Worm (Caenorhabditis elegans) whole organism, early embryonic: Measurements from ENCODE around the gene R10D12.8.

Experiments
- B0310.2 ChIP-seq: sonication (generic microtip); optimal IDR thresholded peaks from 2 replicates; lab custom pipeline; 2016; ENCODE audit warnings: mild to moderate bottlenecking, missing genetic modification characterization, missing compliant biosample characterization
- F13C5.2 ChIP-seq: sonication (generic microtip); optimal IDR thresholded peaks from 2 replicates; lab custom pipeline; 2017; ENCODE audit warnings: mild to moderate bottlenecking, missing genetic modification characterization, inconsistent platforms, missing compliant biosample characterization
- aly-1 ChIP-seq: sonication (generic microtip); optimal IDR thresholded peaks from 2 replicates; lab custom pipeline; 2016; ENCODE audit warnings: missing genetic modification characterization, missing compliant biosample characterization
- ama-1 ChIP-seq: fragments of 150-350 bp; optimal IDR thresholded peaks from 2 replicates; lab custom pipeline; 2014
- ceh-13 ChIP-seq: fragments of 200-800 bp; sonication (Bioruptor generic); optimal IDR thresholded peaks from 2 replicates; lab custom pipeline; 2018; ENCODE audit warnings: mild to moderate bottlenecking, missing genetic modification characterization, missing compliant biosample characterization
- ceh-36 ChIP-seq: sonication (generic microtip); optimal IDR thresholded peaks from 2 replicates; lab custom pipeline; 2016; ENCODE audit warnings: missing genetic modification characterization, inconsistent platforms, missing compliant biosample characterization
- ets-7 ChIP-seq: sonication (generic microtip); optimal IDR thresholded peaks from 2 replicates; lab custom pipeline; 2016; ENCODE audit warnings: missing genotype, missing genetic modification characterization, missing compliant biosample characterization
- flt-1 ChIP-seq: fragments of 200-800 bp; sonication (Bioruptor generic); IDR thresholded peaks from 2 replicates; pipeline ENCODE4 v1.3.6; 2022; ENCODE audit warnings: missing genetic modification characterization, missing compliant biosample characterization
- hmbx-1 ChIP-seq: sonication (generic microtip); optimal IDR thresholded peaks from 2 replicates; lab custom pipeline; 2016; ENCODE audit warnings: mild to moderate bottlenecking, missing genetic modification characterization, missing compliant biosample characterization
- hmg-4 ChIP-seq: fragments of 200-800 bp; sonication (Bioruptor generic); optimal IDR thresholded peaks from 2 replicates; lab custom pipeline; 2018; ENCODE audit warnings: mild to moderate bottlenecking, missing genetic modification characterization, missing compliant biosample characterization
- hnd-1 ChIP-seq: sonication (generic microtip); optimal IDR thresholded peaks from 2 replicates; lab custom pipeline; 2016; ENCODE audit warnings: missing genetic modification characterization, missing compliant biosample characterization
- pes-1 ChIP-seq: fragments of 200-800 bp; sonication (Bioruptor generic); IDR thresholded peaks from 2 replicates; pipeline ENCODE4 v1.3.6; 2022; ENCODE audit warnings: missing genetic modification reagents, missing genetic modification characterization, missing compliant biosample characterization
- scrt-1 ChIP-seq: fragments of 200-800 bp; sonication (Bioruptor generic); IDR thresholded peaks from 2 replicates; pipeline ENCODE4 v1.3.6; 2022; ENCODE audit warnings: missing genetic modification characterization, missing compliant biosample characterization
- sea-1 ChIP-seq: fragments of 200-800 bp; sonication (Bioruptor generic); conservative IDR thresholded peaks from 2 replicates; pipeline ENCODE4 v1.3.6; 2022; ENCODE audit warnings: missing genetic modification characterization, missing compliant biosample characterization
- tbx-11 ChIP-seq: fragments of 200-800 bp; sonication (Bioruptor generic); IDR thresholded peaks from 2 replicates; pipeline ENCODE4 v1.3.6; 2022; ENCODE audit warnings: missing genetic modification characterization, missing compliant biosample characterization
- tbx-37 ChIP-seq: fragments of 200-800 bp; sonication (Bioruptor generic); conservative IDR thresholded peaks from 2 replicates; pipeline ENCODE4 v1.3.6; 2022; ENCODE audit warnings: missing genetic modification reagents, missing genetic modification characterization, missing compliant biosample characterization
- tra-4 ChIP-seq: sonication (generic microtip); optimal IDR thresholded peaks from 2 replicates; lab custom pipeline; 2017; ENCODE audit warnings: missing genetic modification characterization, missing compliant biosample characterization

Gene R10D12.8

DNA sequence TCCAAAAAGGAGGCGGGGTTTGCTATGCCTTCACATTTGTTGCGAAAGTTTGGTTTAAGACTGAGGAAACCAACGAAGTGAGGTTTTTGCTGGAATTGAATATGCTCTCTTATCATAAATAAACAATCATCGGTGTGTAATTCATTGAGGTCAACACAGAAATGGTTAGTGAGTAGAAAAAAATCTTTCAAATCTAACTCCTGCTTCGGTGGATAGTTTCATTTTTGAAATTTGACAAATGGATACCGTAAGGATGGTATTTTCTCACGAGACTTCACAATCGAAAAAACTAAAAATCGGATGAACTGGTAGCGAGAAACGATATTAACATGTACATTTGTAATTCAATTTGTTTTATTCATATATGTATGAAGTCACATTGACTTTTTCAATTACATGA lies 27.7 kb upstream of the R10D12.8 start, which contains the start of gene eol-1:
Gene eol-1 (minus strand): TSS at position 101 of the 400 bp plus-strand sequence.
- TF ChIP-seq ets-7 (tag; lab: Kevin White, UChicago) (no peak), scrt-1 (GFP tag; lab: Robert Waterston, UW) (no peak), tra-4 (tag; lab: Kevin White, UChicago) (no peak)

ce11 chrV:13963279-13963976 lies 10.3 kb upstream of the R10D12.8 start, which contains the start of gene sao-1:
sao-1 (plus strand) TSS chrV:13963926.
- TF ChIP-seq aly-1 (tag; lab: Kevin White, UChicago) (no peak), ceh-13 (GFP tag; lab: Kevin White, UChicago) (no peak), ceh-36 (tag; lab: Kevin White, UChicago) (no peak), ama-1 (no peak), tra-4 (tag; lab: Kevin White, UChicago) (no peak)

- TF ChIP-seq tbx-11: peak; percentile 80; the same call in 1 of the 2 replicates
- TF ChIP-seq hmbx-1 (tag; lab: Kevin White, UChicago): peak; percentile 47
- TF ChIP-seq ceh-36 (tag; lab: Kevin White, UChicago): peak; percentile 60
- peak; percentile 57 for TF ChIP-seq aly-1 (tag; lab: Kevin White, UChicago)
- peak; percentile 62 for TF ChIP-seq hnd-1 (tag; lab: Kevin White, UChicago)
- peak; percentile 83 for TF ChIP-seq sea-1 (GFP tag; lab: Robert Waterston, UW)
- TF ChIP-seq hmg-4 (GFP tag; lab: Kevin White, UChicago): peak; percentile 77
- peak; percentile 48 for TF ChIP-seq B0310.2 (tag; lab: Kevin White, UChicago)
- no peak for TF ChIP-seq ama-1
- TF ChIP-seq tra-4 (tag; lab: Kevin White, UChicago): peak; percentile 42
- TF ChIP-seq flt-1 (GFP tag; lab: Robert Waterston, UW): peak; percentile 73
- TF ChIP-seq scrt-1 (GFP tag; lab: Robert Waterston, UW): peak; percentile 77
- peak; percentile 69 for TF ChIP-seq ets-7 (tag; lab: Kevin White, UChicago)
- TF ChIP-seq tbx-37 (GFP tag; lab: Robert Waterston, UW): peak; percentile 73; the same call in 1 of the 2 replicates
- TF ChIP-seq F13C5.2 (tag; lab: Kevin White, UChicago): peak; percentile 85
- TF ChIP-seq ceh-13 (GFP tag; lab: Kevin White, UChicago): peak; percentile 50
- TF ChIP-seq pes-1 (GFP tag; lab: Robert Waterston, UW): peak; percentile 89
Measured at ce11 chrV:13961927-13962419, 8.9 kb upstream of the R10D12.8 start, which contains the start of the genes algn-13 and R10D12.13. algn-13 (minus strand) TSS chrV:13961977. R10D12.13 (plus strand) TSS chrV:13962417.

DNA sequence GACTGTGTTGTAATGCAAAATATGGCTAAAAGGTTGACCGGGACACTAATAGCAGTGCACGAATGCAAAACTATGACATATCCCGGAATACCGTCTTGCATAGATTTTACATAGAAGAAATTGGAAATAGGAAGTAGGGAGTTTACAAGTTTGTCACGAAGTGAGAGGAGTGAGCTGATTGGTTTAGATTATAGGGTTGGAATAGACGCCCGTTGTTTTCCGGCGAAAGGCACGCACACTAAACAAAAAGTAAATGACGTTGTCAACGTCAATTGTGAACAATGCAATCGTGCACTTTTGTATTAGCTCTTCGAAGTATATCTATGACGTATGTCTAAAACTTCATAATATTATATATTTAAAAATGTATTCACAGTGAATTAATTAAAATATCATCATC lies 7.8 kb upstream of the R10D12.8 start, which contains the start of gene srh-24:
Gene srh-24 (minus strand): TSS at position 101 of the 400 bp plus-strand sequence.
- TF ChIP-seq scrt-1 (GFP tag; lab: Robert Waterston, UW): no peak

- TF ChIP-seq hnd-1 (tag; lab: Kevin White, UChicago) (no peak), ceh-36 (tag; lab: Kevin White, UChicago) (no peak)
Measured at ce11 chrV:13958247-13958646, 5.2 kb upstream of the R10D12.8 start, which contains the start of gene R10D12.10. R10D12.10 (minus strand) TSS chrV:13958347.

ce11 chrV:13957691-13958090 lies 4.6 kb upstream of the R10D12.8 start:
- TF ChIP-seq ama-1: no peak
- no peak for TF ChIP-seq flt-1 (GFP tag; lab: Robert Waterston, UW)
- no peak for TF ChIP-seq hmbx-1 (tag; lab: Kevin White, UChicago)
- TF ChIP-seq hnd-1 (tag; lab: Kevin White, UChicago): no peak
- no peak for TF ChIP-seq ets-7 (tag; lab: Kevin White, UChicago)
- no peak for TF ChIP-seq aly-1 (tag; lab: Kevin White, UChicago)
- TF ChIP-seq F13C5.2 (tag; lab: Kevin White, UChicago): no peak
- TF ChIP-seq tbx-11: no peak
- TF ChIP-seq scrt-1 (GFP tag; lab: Robert Waterston, UW): no peak
- no peak for TF ChIP-seq tra-4 (tag; lab: Kevin White, UChicago)
- TF ChIP-seq tbx-37 (GFP tag; lab: Robert Waterston, UW): no peak
- no peak for TF ChIP-seq pes-1 (GFP tag; lab: Robert Waterston, UW)
- no peak for TF ChIP-seq ceh-13 (GFP tag; lab: Kevin White, UChicago)
- no peak for TF ChIP-seq ceh-36 (tag; lab: Kevin White, UChicago)
- TF ChIP-seq B0310.2 (tag; lab: Kevin White, UChicago): no peak

ce11 chrV:13955370-13956089 lies 2.4 kb upstream of the R10D12.8 start:
- TF ChIP-seq hmg-4 (GFP tag; lab: Kevin White, UChicago) (no peak), ets-7 (tag; lab: Kevin White, UChicago) (no peak), tra-4 (tag; lab: Kevin White, UChicago) (no peak), flt-1 (GFP tag; lab: Robert Waterston, UW) (no peak), aly-1 (tag; lab: Kevin White, UChicago) (no peak), scrt-1 (GFP tag; lab: Robert Waterston, UW) (no peak), hnd-1 (tag; lab: Kevin White, UChicago) (no peak), tbx-37 (GFP tag; lab: Robert Waterston, UW) (no peak), ceh-13 (GFP tag; lab: Kevin White, UChicago) (no peak), hmbx-1 (tag; lab: Kevin White, UChicago) (no peak), pes-1 (GFP tag; lab: Robert Waterston, UW) (no peak), F13C5.2 (tag; lab: Kevin White, UChicago) (no peak), B0310.2 (tag; lab: Kevin White, UChicago) (no peak), sea-1 (GFP tag; lab: Robert Waterston, UW) (no peak), tbx-11 (no peak), ama-1 (no peak), ceh-36 (tag; lab: Kevin White, UChicago) (no peak)
